Worm (Caenorhabditis elegans): ENCODE measurements around the gene tbx-33.
A peak's percentile ranks its signal among the peaks of the same experiment; 100 is the strongest.

tbx-33 gene

DNA sequence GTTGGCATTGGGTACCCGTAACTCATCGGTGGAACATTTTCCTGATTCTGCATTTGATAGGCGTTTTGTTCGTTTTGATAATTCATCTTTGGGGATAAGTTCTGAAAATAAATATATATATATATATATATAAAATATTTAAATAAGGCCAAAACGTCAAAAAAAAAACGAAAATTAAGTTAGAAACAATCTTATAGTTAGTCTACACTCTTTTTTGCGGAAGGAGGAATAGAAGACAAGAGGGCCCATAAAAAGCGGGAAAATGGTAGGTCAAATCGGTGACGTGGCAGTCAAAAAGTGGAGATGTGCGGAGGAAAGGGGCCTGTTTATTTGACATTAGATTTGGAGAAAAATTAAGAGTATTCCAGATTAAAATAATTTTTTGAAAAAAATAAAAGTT, at the start of gene tbx-33:
tbx-33 (minus strand) TSS at position 101 of the 400 bp plus-strand sequence.
- no peak for TF ChIP-seq mls-2 (tag; optimal IDR thresholded peaks at IDR 0.05)

DNA sequence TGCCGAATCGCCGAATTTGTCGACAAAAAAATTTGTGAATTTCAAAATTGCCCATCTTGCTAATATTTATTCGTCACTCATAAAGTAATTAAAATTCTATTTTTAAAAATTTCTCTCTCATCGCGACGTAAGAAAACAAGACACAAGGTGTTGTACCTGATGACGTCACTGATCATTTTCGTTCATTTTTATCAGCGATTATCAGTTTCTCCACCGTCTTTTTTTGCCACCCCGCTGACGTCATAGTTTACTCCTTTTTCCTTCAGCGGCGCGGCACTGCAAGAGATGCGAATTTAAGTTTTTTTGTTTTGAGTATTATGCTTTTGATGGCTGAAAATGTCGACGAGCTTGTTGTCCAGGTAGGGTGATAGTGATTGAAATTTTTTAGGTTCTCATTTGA, 48.1 kb upstream of the tbx-33 start:
- TF ChIP-seq nhr-28 (tag; optimal IDR thresholded peaks at IDR 0.05) (no peak), zip-8 (tag; optimal IDR thresholded peaks at IDR 0.05) (peak; percentile 70)

DNA sequence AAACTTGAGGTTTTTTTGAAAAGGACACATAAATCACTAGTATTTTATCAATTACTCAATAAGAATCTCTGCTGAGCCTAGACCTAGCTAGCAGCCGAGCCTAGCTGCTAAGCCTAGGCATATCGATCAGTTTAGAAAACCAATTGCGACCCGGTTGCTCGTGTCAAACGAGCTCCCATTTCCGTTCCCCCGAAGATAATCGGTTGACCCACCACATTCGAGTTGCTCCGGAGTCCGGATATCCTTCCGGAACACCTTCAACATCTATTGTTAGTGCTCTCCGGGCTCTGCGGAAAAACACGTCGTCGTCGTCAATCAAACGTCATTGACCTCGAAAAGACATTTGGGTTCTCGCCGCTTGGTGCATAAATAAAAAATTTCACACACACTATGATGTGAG, 47.1 kb upstream of the tbx-33 start:
- TF ChIP-seq mab-5 (tag; optimal IDR thresholded peaks at IDR 0.05) (no peak), ham-2 (GFP tag; optimal IDR thresholded peaks at IDR 0.05) (no peak), sptf-1 (tag; optimal IDR thresholded peaks at IDR 0.05) (no peak), cnd-1 (tag; optimal IDR thresholded peaks at IDR 0.05) (no peak), mls-2 (tag; optimal IDR thresholded peaks at IDR 0.05) (no peak), nhr-28 (tag; optimal IDR thresholded peaks at IDR 0.05) (no peak), nhr-76 (tag; optimal IDR thresholded peaks at IDR 0.05) (no peak), snpc-4 (tag; optimal IDR thresholded peaks at IDR 0.05) (no peak), unc-39 (tag; optimal IDR thresholded peaks at IDR 0.05) (no peak), nhr-12 (tag; optimal IDR thresholded peaks at IDR 0.05) (no peak)

DNA sequence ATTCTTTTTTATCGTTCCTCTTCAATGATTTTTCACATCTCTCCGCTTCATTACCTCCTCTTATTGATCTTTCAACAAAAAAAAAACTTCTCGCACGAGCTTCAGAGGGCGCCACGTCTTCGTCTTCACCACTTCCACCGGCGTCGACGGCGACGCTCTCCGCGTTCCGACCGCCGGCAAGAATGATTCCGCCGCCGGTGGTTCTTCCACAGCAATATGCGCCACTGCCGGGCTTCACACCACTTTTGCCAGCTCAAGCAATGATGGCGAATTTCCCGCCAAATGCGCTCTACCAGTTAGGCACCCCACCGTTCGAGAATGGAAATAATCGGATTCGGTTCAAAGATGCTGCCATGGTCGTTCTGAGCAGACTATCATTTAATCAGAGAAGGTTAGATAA, 46.4 kb upstream of the tbx-33 start:
- TF ChIP-seq nhr-12 (tag; optimal IDR thresholded peaks at IDR 0.05) (no peak), nhr-76 (tag; optimal IDR thresholded peaks at IDR 0.05) (no peak), nhr-2 (tag; optimal IDR thresholded peaks at IDR 0.05) (no peak), mep-1 (tag; optimal IDR thresholded peaks at IDR 0.05) (no peak), nhr-237 (tag; optimal IDR thresholded peaks at IDR 0.05) (no peak), snpc-4 (tag; optimal IDR thresholded peaks at IDR 0.05) (no peak), sem-2 (GFP tag; optimal IDR thresholded peaks at IDR 0.05) (no peak), hlh-1 (tag; optimal IDR thresholded peaks at IDR 0.05) (no peak), ham-2 (GFP tag; optimal IDR thresholded peaks at IDR 0.05) (no peak), lin-13 (tag; optimal IDR thresholded peaks at IDR 0.05) (no peak), zip-8 (tag; optimal IDR thresholded peaks at IDR 0.05) (no peak), flh-1 (GFP tag; optimal IDR thresholded peaks at IDR 0.05) (no peak), unc-39 (tag; optimal IDR thresholded peaks at IDR 0.05) (no peak), ceh-83 (GFP tag; optimal IDR thresholded peaks at IDR 0.05) (no peak), nhr-28 (tag; optimal IDR thresholded peaks at IDR 0.05) (no peak), blmp-1 (tag; optimal IDR thresholded peaks at IDR 0.05) (no peak), tbx-8 (GFP tag; optimal IDR thresholded peaks at IDR 0.05) (no peak)

DNA sequence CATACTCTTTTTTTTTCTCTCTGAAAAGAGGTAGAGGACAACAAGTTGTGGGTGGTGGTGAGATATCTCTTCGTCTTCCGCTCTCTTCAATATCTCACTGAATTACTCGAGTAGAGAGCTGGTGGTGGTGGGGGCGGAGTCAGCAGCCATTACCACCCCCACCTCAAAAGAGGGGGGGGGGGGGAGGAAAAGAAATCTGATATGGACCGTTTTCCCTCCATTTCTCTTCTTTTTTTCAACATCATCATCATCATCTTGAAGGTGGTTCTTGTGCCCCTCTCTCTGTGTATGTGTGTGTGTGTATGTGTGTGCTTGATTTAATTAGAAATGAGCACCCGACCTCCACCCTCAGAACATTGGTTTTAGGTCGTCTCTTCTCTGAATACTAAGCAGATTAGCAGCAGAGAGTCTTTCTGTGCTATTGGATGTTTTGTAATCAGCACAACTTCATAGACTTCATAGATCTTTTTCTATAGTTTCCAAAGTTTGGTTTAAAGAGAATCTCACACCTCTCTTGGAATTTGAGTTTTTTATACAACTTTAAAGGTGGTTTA, 44.9 kb upstream of the tbx-33 start:
- TF ChIP-seq flh-1 (GFP tag; optimal IDR thresholded peaks at IDR 0.05) (no peak), mls-2 (tag; optimal IDR thresholded peaks at IDR 0.05) (peak; percentile 13), sem-2 (GFP tag; optimal IDR thresholded peaks at IDR 0.05) (no peak), lin-32 (GFP tag; optimal IDR thresholded peaks at IDR 0.05) (no peak), ceh-43 (GFP tag; optimal IDR thresholded peaks at IDR 0.05) (no peak), bed-3 (GFP tag; optimal IDR thresholded peaks at IDR 0.05) (no peak), elt-1 (tag; optimal IDR thresholded peaks at IDR 0.05; ENCODE audit: borderline replicate concordance, insufficient read depth) (no peak), nhr-12 (tag; optimal IDR thresholded peaks at IDR 0.05) (no peak), drap-1 (GFP tag; optimal IDR thresholded peaks at IDR 0.05) (no peak), unc-62 (GFP tag; optimal IDR thresholded peaks at IDR 0.05) (no peak), ces-1 (GFP tag; optimal IDR thresholded peaks at IDR 0.05) (peak; percentile 98), mep-1 (tag; optimal IDR thresholded peaks at IDR 0.05) (no peak), M03D4.4 (tag; optimal IDR thresholded peaks at IDR 0.05) (no peak), ham-2 (GFP tag; optimal IDR thresholded peaks at IDR 0.05) (no peak), cnd-1 (tag; optimal IDR thresholded peaks at IDR 0.05) (no peak)

DNA sequence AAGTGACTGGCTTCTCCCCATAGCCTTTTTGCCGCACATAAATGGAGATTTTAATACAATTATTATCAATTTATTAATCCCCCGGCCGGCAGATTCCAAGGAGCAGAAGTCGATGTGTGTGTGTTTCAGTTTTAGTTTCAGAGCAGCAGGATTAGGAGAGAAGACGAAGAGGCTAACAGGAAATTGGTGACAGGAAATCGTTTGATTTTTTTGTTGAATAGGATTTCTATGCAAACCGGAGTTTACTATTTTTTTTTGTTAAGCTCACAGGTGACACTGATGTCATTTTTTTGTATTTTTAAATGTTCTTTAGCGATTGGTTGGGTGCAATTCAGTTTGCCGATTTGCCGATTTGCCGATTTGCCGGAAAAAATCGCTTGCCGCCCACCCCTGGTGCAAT, 43.9 kb upstream of the tbx-33 start:
- TF ChIP-seq cnd-1 (tag; optimal IDR thresholded peaks at IDR 0.05) (no peak), tbx-8 (GFP tag; optimal IDR thresholded peaks at IDR 0.05) (no peak), snpc-4 (tag; optimal IDR thresholded peaks at IDR 0.05) (no peak), sptf-1 (tag; optimal IDR thresholded peaks at IDR 0.05) (no peak)

All from whole organism, mixed stage, embryonic.